Worm (Caenorhabditis elegans): ENCODE data around the gene col-88.
A peak's percentile ranks its signal among the peaks of the same experiment; 100 is the strongest.

The col-88 gene

ce11 chrIII:62383-62873 lies 21.6 kb downstream of the col-88 start (continued):
- TF ChIP-seq madf-9 (GFP tag; conservative IDR thresholded peaks at IDR 0.05): no peak
- no peak for TF ChIP-seq egl-43 (GFP tag; IDR thresholded peaks at IDR 0.05)
- TF ChIP-seq nhr-237 (tag; optimal IDR thresholded peaks at IDR 0.05): peak; percentile 22
- TF ChIP-seq zip-11 (GFP tag; IDR thresholded peaks at IDR 0.05): no peak
- TF ChIP-seq gei-8 (GFP tag; optimal IDR thresholded peaks at IDR 0.05): no peak
- no peak for TF ChIP-seq lim-7 (GFP tag; IDR thresholded peaks at IDR 0.05)
- no peak for TF ChIP-seq skn-1 (tag; optimal IDR thresholded peaks at IDR 0.05)
- TF ChIP-seq ceh-20 (GFP tag; IDR thresholded peaks at IDR 0.05): 0 out of 2 replicates have a peak, but pooled peaks have one; percentile 52
- TF ChIP-seq nhr-76 (tag; optimal IDR thresholded peaks at IDR 0.05): no peak
- TF ChIP-seq daf-19 (GFP tag; conservative IDR thresholded peaks at IDR 0.05): no peak
- no peak for TF ChIP-seq F44E2.7 (GFP tag; IDR thresholded peaks at IDR 0.05)
- peak; percentile 2 for TF ChIP-seq nhr-102 (tag; optimal IDR thresholded peaks at IDR 0.05)
- TF ChIP-seq zfp-2 (tag; optimal IDR thresholded peaks at IDR 0.05): peak; percentile 42
- no peak for TF ChIP-seq Y48G9A.11 (GFP tag; IDR thresholded peaks at IDR 0.05)
- no peak for TF ChIP-seq unc-39 (tag; optimal IDR thresholded peaks at IDR 0.05)
- no peak for TF ChIP-seq ceh-32 (tag; optimal IDR thresholded peaks at IDR 0.05; ENCODE audit: poor library complexity)
- TF ChIP-seq pha-4 (GFP tag; IDR thresholded peaks at IDR 0.05): no peak
- TF ChIP-seq pha-4 (tag; optimal IDR thresholded peaks at IDR 0.05): no peak
- no peak for TF ChIP-seq fos-1 (tag; optimal IDR thresholded peaks at IDR 0.05)
- no peak for TF ChIP-seq spr-1 (tag; optimal IDR thresholded peaks at IDR 0.05)
- no peak for TF ChIP-seq spr-3 (GFP tag; optimal IDR thresholded peaks at IDR 0.05)
- peak; percentile 80 for TF ChIP-seq ama-1 (optimal IDR thresholded peaks at IDR 0.05)
- peak; percentile 36 for TF ChIP-seq rbr-2 (tag; optimal IDR thresholded peaks at IDR 0.05)
- no peak for TF ChIP-seq egl-27 (tag; optimal IDR thresholded peaks at IDR 0.05)
- TF ChIP-seq duxl-1 (tag; optimal IDR thresholded peaks at IDR 0.05; ENCODE audit: poor library complexity): no peak
- peak; percentile 65 for TF ChIP-seq hmg-1.1 (GFP tag; IDR thresholded peaks at IDR 0.05)
- no peak for TF ChIP-seq ceh-62 (tag; optimal IDR thresholded peaks at IDR 0.05)
- TF ChIP-seq hif-1 (tag; optimal IDR thresholded peaks at IDR 0.05): peak in 1 of 2 experiments; percentile 1
- TF ChIP-seq lin-1 (GFP tag; IDR thresholded peaks at IDR 0.05): peak; percentile 75
- TF ChIP-seq F10B5.3 (tag; optimal IDR thresholded peaks at IDR 0.05): no peak
- TF ChIP-seq mdl-1 (tag; optimal IDR thresholded peaks at IDR 0.05): no peak
- 0 out of 2 replicates have a peak, but pooled peaks have one; percentile 21 for TF ChIP-seq mdt-29 (GFP tag; IDR thresholded peaks at IDR 0.05)
- 0 out of 2 replicates have a peak, but pooled peaks have one; percentile 4 for TF ChIP-seq saeg-2 (GFP tag; IDR thresholded peaks at IDR 0.05)
- no peak for TF ChIP-seq F49E8.2 (tag; optimal IDR thresholded peaks at IDR 0.05; ENCODE audit: borderline replicate concordance)
- TF ChIP-seq lsy-2 (tag; optimal IDR thresholded peaks at IDR 0.05): peak in 1 of 2 experiments; percentile 90
- no peak for TF ChIP-seq lin-15B (tag; optimal IDR thresholded peaks at IDR 0.05)
- peak; percentile 31; the same call in 1 of the 2 replicates for TF ChIP-seq snpc-1.2 (GFP tag; IDR thresholded peaks at IDR 0.05)
- TF ChIP-seq dpl-1 (GFP tag; optimal IDR thresholded peaks at IDR 0.05): no peak
- no peak for TF ChIP-seq snpc-4 (tag; optimal IDR thresholded peaks at IDR 0.05)
- TF ChIP-seq vab-7 (GFP tag; IDR thresholded peaks at IDR 0.05): peak; percentile 64
- no peak for TF ChIP-seq nhr-42 (GFP tag; IDR thresholded peaks at IDR 0.05)
- TF ChIP-seq arid-1 (GFP tag; conservative IDR thresholded peaks at IDR 0.05): peak; percentile 61
- no peak for TF ChIP-seq fkh-10 (GFP tag; optimal IDR thresholded peaks at IDR 0.05)
- peak; percentile 60 for TF ChIP-seq ces-1 (GFP tag; optimal IDR thresholded peaks at IDR 0.05)
- TF ChIP-seq cey-2 (tag; optimal IDR thresholded peaks at IDR 0.05; ENCODE audit: borderline replicate concordance, insufficient read depth): no peak

Data from whole organism, L4 larva.